Worm (Caenorhabditis elegans) whole organism, L2 larva: ENCODE data around the gene gipc-2.

Source experiments
- C34F6.9 ChIP-seq: fragments of 150-350 bp; optimal IDR thresholded peaks from 2 replicates; lab custom pipeline; 2014; ENCODE audit warnings: missing biosample characterization, missing genetic modification characterization
- F13H6.1 ChIP-seq: sonication (generic microtip); optimal IDR thresholded peaks from 2 replicates; lab custom pipeline; 2016; ENCODE audit warnings: missing genetic modification characterization, missing compliant biosample characterization
- R02D3.7 ChIP-seq: fragments of 150-350 bp; optimal IDR thresholded peaks from 2 replicates; lab custom pipeline; 2014; ENCODE audit warnings: missing biosample characterization, missing genetic modification characterization
- Y55F3AM.14 ChIP-seq: fragments of 200-800 bp; sonication (Bioruptor generic); optimal IDR thresholded peaks from 2 replicates; lab custom pipeline; 2018; ENCODE audit warnings: mild to moderate bottlenecking, missing genetic modification characterization, missing compliant biosample characterization
- ZK546.5 ChIP-seq: sonication (generic microtip); optimal IDR thresholded peaks from 2 replicates; lab custom pipeline; 2017; ENCODE audit warnings: missing biosample characterization, missing genetic modification characterization
- alr-1 ChIP-seq: fragments of 150-350 bp; optimal IDR thresholded peaks from 2 replicates; lab custom pipeline; 2014; ENCODE audit warnings: missing biosample characterization, missing genetic modification characterization
- aly-2 ChIP-seq: fragments of 150-350 bp; optimal IDR thresholded peaks from 2 replicates; lab custom pipeline; 2014; ENCODE audit warnings: missing biosample characterization, missing genetic modification characterization
- ama-1 ChIP-seq: fragments of 150-350 bp; optimal IDR thresholded peaks from 2 replicates; lab custom pipeline; 2018; ENCODE audit warnings: inconsistent platforms
- blmp-1 ChIP-seq: sonication (generic microtip); optimal IDR thresholded peaks from 2 replicates; lab custom pipeline; 2017; ENCODE audit warnings: missing genetic modification characterization, mild to moderate bottlenecking, missing compliant biosample characterization, antibody characterized with exemption, moderate library complexity; ENCODE audit not compliant: insufficient read depth
- ceh-82 ChIP-seq: fragments of 150-350 bp; optimal IDR thresholded peaks from 2 replicates; lab custom pipeline; 2014; ENCODE audit warnings: missing biosample characterization, missing genetic modification characterization
- crh-2 ChIP-seq: sonication (generic microtip); optimal IDR thresholded peaks from 2 replicates; lab custom pipeline; 2017; ENCODE audit warnings: missing biosample characterization, missing genetic modification characterization
- dmd-4 ChIP-seq: sonication (generic microtip); optimal IDR thresholded peaks from 2 replicates; lab custom pipeline; 2017; ENCODE audit warnings: missing biosample characterization, missing genetic modification characterization
- egl-27 ChIP-seq: sonication (generic microtip); optimal IDR thresholded peaks from 3 replicates; lab custom pipeline; 2017; ENCODE audit warnings: missing biosample characterization, missing genetic modification reagents, missing genetic modification characterization
- elt-1 ChIP-seq: fragments of 150-350 bp; optimal IDR thresholded peaks from 2 replicates; lab custom pipeline; 2014; ENCODE audit warnings: missing biosample characterization, missing genetic modification characterization
- elt-3 ChIP-seq: sonication (generic microtip); optimal IDR thresholded peaks from 2 replicates; lab custom pipeline; 2017; ENCODE audit warnings: missing biosample characterization, missing genetic modification characterization
- fos-1 ChIP-seq: fragments of 150-350 bp; optimal IDR thresholded peaks from 2 replicates; lab custom pipeline; 2014; ENCODE audit warnings: missing biosample characterization, missing genetic modification characterization
- lin-13 ChIP-seq: fragments of 150-350 bp; optimal IDR thresholded peaks from 2 replicates; lab custom pipeline; 2014; ENCODE audit warnings: missing biosample characterization, missing genetic modification reagents, missing genetic modification characterization
- lin-39 ChIP-seq: fragments of 150-350 bp; optimal IDR thresholded peaks from 2 replicates; lab custom pipeline; 2014; ENCODE audit warnings: missing biosample characterization, missing genetic modification reagents, missing genetic modification characterization
- mab-5 ChIP-seq: fragments of 150-350 bp; optimal IDR thresholded peaks from 2 replicates; lab custom pipeline; 2014; ENCODE audit warnings: missing biosample characterization, missing genetic modification characterization
- mdl-1 ChIP-seq, 2 experiments: fragments of 150-350 bp in 1 of 2; sonication (generic microtip) in 1 of 2; optimal IDR thresholded peaks; 2 replicates each; lab custom pipeline; 2017; ENCODE audit warnings: missing biosample characterization in 2 of 2, missing genetic modification characterization in 2 of 2
- nhr-10 ChIP-seq: sonication (generic microtip); optimal IDR thresholded peaks from 2 replicates; lab custom pipeline; 2017; ENCODE audit warnings: missing biosample characterization, missing genetic modification characterization
- nhr-11 ChIP-seq: fragments of 150-350 bp; optimal IDR thresholded peaks from 2 replicates; lab custom pipeline; 2014; ENCODE audit warnings: missing biosample characterization, missing genetic modification characterization
- nhr-12 ChIP-seq: fragments of 150-350 bp; optimal IDR thresholded peaks from 2 replicates; lab custom pipeline; 2014; ENCODE audit warnings: missing biosample characterization, missing genetic modification characterization
- nhr-129 ChIP-seq: fragments of 150-350 bp; optimal IDR thresholded peaks from 2 replicates; lab custom pipeline; 2014; ENCODE audit warnings: missing biosample characterization, missing genetic modification characterization
- nhr-21 ChIP-seq: fragments of 150-350 bp; optimal IDR thresholded peaks from 2 replicates; lab custom pipeline; 2014; ENCODE audit warnings: missing biosample characterization, missing genetic modification characterization
- nhr-23 ChIP-seq: fragments of 150-350 bp; optimal IDR thresholded peaks from 2 replicates; lab custom pipeline; 2014; ENCODE audit warnings: missing biosample characterization, missing genetic modification reagents, missing genetic modification characterization
- nhr-237 ChIP-seq: fragments of 150-350 bp; optimal IDR thresholded peaks from 2 replicates; lab custom pipeline; 2014; ENCODE audit warnings: missing biosample characterization, missing genetic modification characterization
- nhr-25 ChIP-seq: fragments of 150-350 bp; sonication (generic microtip); optimal IDR thresholded peaks from 3 replicates; lab custom pipeline; 2014; ENCODE audit warnings: missing biosample characterization, missing genetic modification characterization
- nhr-77 ChIP-seq: fragments of 150-350 bp; optimal IDR thresholded peaks from 2 replicates; lab custom pipeline; 2014; ENCODE audit warnings: missing biosample characterization, missing genetic modification characterization
- peb-1 ChIP-seq: fragments of 150-350 bp; optimal IDR thresholded peaks from 2 replicates; lab custom pipeline; 2014; ENCODE audit warnings: missing biosample characterization, missing genetic modification characterization
- sma-9 ChIP-seq, 2 experiments: fragments of 150-350 bp in 1 of 2; sonication (generic microtip) in 1 of 2; optimal IDR thresholded peaks; 2 replicates each; lab custom pipeline; 2014 to 2016; ENCODE audit warnings: missing genetic modification characterization in 2 of 2, mild to moderate bottlenecking in 1 of 2, missing biosample characterization in 1 of 2, missing compliant biosample characterization in 1 of 2, missing genetic modification reagents in 1 of 2, moderate library complexity in 1 of 2
- unc-55 ChIP-seq: fragments of 150-350 bp; sonication (generic microtip); optimal IDR thresholded peaks from 3 replicates; lab custom pipeline; 2014; ENCODE audit warnings: missing biosample characterization, missing genetic modification reagents, missing genetic modification characterization
- unc-62 ChIP-seq: fragments of 150-350 bp; optimal IDR thresholded peaks from 2 replicates; lab custom pipeline; 2014; ENCODE audit warnings: missing biosample characterization, missing genetic modification reagents, missing genetic modification characterization
- zag-1 ChIP-seq: fragments of 150-350 bp; optimal IDR thresholded peaks from 2 replicates; lab custom pipeline; 2014; ENCODE audit warnings: missing biosample characterization, missing genetic modification characterization
- ztf-4 ChIP-seq: fragments of 150-350 bp; optimal IDR thresholded peaks from 2 replicates; lab custom pipeline; 2014; ENCODE audit warnings: missing biosample characterization, missing genetic modification characterization

The gipc-2 gene

DNA sequence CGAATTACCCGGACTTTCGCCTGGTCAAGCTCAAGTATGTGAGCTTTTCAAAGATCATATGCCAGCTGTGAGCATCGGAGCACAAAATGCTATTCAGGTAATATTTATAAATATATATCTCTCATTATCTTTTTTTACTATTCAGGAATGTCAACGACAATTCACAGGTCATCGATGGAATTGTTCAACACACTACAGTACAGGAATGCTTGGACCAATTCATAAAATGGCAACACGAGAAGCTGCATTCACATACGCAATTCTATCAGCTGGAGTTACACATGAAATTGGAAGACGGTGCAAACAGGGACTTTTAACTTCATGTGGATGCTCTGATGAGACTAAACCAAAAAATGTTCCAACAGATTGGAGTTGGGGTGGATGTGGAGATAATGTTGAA lies 40.8 kb upstream of the gipc-2 start:
- TF ChIP-seq crh-2 (tag; lab: Kevin White, UChicago), result no peak
- no peak for TF ChIP-seq C34F6.9
- TF ChIP-seq R02D3.7 (tag; lab: Kevin White, UChicago), result no peak
- TF ChIP-seq nhr-23 (tag; lab: Kevin White, UChicago), result no peak
- no peak for TF ChIP-seq mdl-1 (tag; optimal IDR thresholded peaks at IDR 0.05; lab: Kevin White, UChicago)
- no peak for TF ChIP-seq lin-39 (tag; lab: Kevin White, UChicago)
- TF ChIP-seq unc-62 (GFP tag; lab: Kevin White, UChicago), result no peak
- no peak for TF ChIP-seq blmp-1 (tag; lab: Kevin White, UChicago)
- no peak for TF ChIP-seq unc-55 (GFP tag; lab: Kevin White, UChicago)
- no peak for TF ChIP-seq F13H6.1 (tag; lab: Kevin White, UChicago)
- TF ChIP-seq nhr-12 (tag; lab: Kevin White, UChicago), result no peak
- no peak for TF ChIP-seq nhr-237
- no peak for TF ChIP-seq elt-3 (tag; lab: Kevin White, UChicago)
- TF ChIP-seq nhr-25 (tag; lab: Kevin White, UChicago), result no peak
- no peak for TF ChIP-seq ama-1 (lab: Kevin White, UChicago)
- no peak for TF ChIP-seq ztf-4
- TF ChIP-seq ceh-82 (tag; lab: Kevin White, UChicago), result no peak
- no peak for TF ChIP-seq egl-27 (tag; lab: Kevin White, UChicago)

DNA sequence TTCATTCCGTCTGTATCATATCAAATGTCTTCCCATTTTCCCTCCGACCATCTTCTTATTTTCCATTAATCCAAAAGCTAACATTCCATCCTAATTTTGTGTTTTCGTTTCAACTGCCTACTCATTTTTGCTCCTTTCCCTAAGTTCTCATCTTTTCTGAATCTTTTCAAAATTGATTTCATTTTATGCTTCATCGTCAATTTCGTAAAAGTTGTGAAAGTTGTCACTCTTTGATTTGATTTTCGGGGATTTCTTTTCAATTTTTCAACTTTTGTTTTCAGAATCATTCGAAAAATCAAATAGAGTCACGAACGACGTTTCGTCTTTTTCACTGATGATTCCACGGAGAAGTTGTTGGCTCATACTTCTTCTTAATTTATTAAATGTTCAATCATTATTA lies 40.1 kb upstream of the gipc-2 start, which contains the start of gene cwn-2:
Gene cwn-2, plus strand, starts transcription at position 276 of the 400 bp plus-strand sequence.
- TF ChIP-seq unc-55 (GFP tag; lab: Kevin White, UChicago), result no peak
- no peak for TF ChIP-seq mab-5
- TF ChIP-seq sma-9 (GFP tag; optimal IDR thresholded peaks at IDR 0.05; lab: Kevin White, UChicago), result no peak
- TF ChIP-seq sma-9 (tag; optimal IDR thresholded peaks at IDR 0.05; lab: Kevin White, UChicago), result no peak
- TF ChIP-seq ceh-82 (tag; lab: Kevin White, UChicago), result no peak
- no peak for TF ChIP-seq ztf-4
- no peak for TF ChIP-seq nhr-77 (tag; lab: Kevin White, UChicago)
- no peak for TF ChIP-seq peb-1
- TF ChIP-seq zag-1 (tag; lab: Kevin White, UChicago), result no peak
- TF ChIP-seq elt-1 (tag; lab: Kevin White, UChicago), result no peak
- no peak for TF ChIP-seq nhr-11 (tag; lab: Kevin White, UChicago)
- TF ChIP-seq lin-39 (tag; lab: Kevin White, UChicago), result no peak
- TF ChIP-seq, all 48 proteins: peak for 0

DNA sequence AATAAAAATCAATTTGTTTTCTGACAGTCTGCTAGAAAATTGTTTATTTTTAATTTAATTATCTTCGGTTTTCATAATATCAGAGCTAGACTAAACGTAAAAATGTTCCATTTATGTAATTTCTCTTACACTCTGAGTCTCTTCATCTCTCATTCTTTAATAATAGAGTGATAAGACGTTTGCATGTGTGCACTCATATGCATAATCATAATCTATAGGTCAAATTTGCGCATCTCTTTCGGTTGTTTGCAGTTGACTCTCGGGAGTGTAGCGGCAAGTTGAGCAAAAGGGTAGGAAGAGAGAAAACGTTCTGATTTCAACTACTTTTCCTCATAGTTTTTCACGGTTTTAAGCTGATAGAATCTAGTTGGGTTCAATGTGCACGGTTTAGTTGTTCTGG lies 39.0 kb upstream of the gipc-2 start:
- no peak for TF ChIP-seq Y55F3AM.14 (GFP tag; lab: Kevin White, UChicago)
- TF ChIP-seq aly-2 (tag; lab: Kevin White, UChicago), result no peak
- TF ChIP-seq C34F6.9, result no peak
- no peak for TF ChIP-seq alr-1 (tag; lab: Kevin White, UChicago)
- peak; percentile 61 for TF ChIP-seq fos-1 (tag; lab: Kevin White, UChicago)
- TF ChIP-seq nhr-21, result no peak
- no peak for TF ChIP-seq R02D3.7 (tag; lab: Kevin White, UChicago)
- no peak for TF ChIP-seq sma-9 (GFP tag; optimal IDR thresholded peaks at IDR 0.05; lab: Kevin White, UChicago)
- no peak for TF ChIP-seq sma-9 (tag; optimal IDR thresholded peaks at IDR 0.05; lab: Kevin White, UChicago)
- no peak for TF ChIP-seq elt-1 (tag; lab: Kevin White, UChicago)

DNA sequence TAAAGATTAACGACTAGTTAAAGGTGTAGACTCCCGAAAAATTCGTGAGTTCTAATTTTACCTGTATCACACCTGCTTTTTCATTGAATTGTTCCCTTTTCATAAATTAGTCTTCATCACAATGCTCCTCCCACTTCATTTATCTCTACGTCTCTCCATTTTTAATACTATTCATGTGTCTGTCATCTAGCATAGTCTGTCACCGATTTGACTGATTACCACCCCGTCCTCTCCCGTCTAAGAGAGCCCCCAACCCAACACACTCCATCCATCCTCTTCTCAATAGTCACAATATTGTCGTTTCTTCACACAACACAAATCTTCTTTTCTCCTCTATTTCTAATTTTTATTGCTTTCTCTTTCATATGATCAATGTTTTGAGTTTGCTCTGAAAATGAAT lies 37.7 kb upstream of the gipc-2 start:
- TF ChIP-seq lin-39 (tag; lab: Kevin White, UChicago), result peak; percentile 3
- no peak for TF ChIP-seq ceh-82 (tag; lab: Kevin White, UChicago)
- no peak for TF ChIP-seq nhr-23 (tag; lab: Kevin White, UChicago)
- peak; percentile 68 for TF ChIP-seq mab-5
- no peak for TF ChIP-seq ZK546.5 (tag; lab: Kevin White, UChicago)
- TF ChIP-seq nhr-129 (tag; lab: Kevin White, UChicago), result peak; percentile 12

DNA sequence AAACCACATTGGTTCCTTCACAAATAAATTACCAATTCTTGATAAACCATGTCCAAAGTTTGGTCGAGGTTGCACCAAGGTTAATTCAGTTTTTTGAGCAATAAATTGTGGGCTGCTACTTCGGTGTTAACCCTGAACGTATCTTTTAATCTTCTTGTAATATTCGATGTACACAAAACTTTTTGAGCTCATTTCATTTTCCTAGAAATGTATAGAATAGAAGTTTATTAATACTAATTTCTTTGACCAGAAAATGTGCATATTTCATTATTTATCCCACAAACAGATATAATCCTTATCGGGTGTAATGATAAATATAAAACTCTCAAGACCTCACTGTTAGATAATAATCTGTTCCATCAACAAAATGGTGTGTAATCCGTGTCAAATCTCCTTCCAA lies 36.5 kb upstream of the gipc-2 start:
- TF ChIP-seq lin-13 (GFP tag; lab: Kevin White, UChicago) (no peak), nhr-25 (tag; lab: Kevin White, UChicago) (no peak), egl-27 (tag; lab: Kevin White, UChicago) (no peak), nhr-10 (tag; lab: Kevin White, UChicago) (no peak), lin-39 (tag; lab: Kevin White, UChicago) (no peak), dmd-4 (no peak), nhr-11 (tag; lab: Kevin White, UChicago) (no peak), fos-1 (tag; lab: Kevin White, UChicago) (no peak), nhr-12 (tag; lab: Kevin White, UChicago) (no peak), Y55F3AM.14 (GFP tag; lab: Kevin White, UChicago) (no peak), elt-3 (tag; lab: Kevin White, UChicago) (no peak), C34F6.9 (no peak), ceh-82 (tag; lab: Kevin White, UChicago) (no peak)
